Worm (Caenorhabditis elegans) whole organism, L4 larva: ENCODE results near the gene acp-3.

Source experiments
- D1046.2 ChIP-seq: fragments of 200-800 bp; sonication (Bioruptor generic); IDR thresholded peaks from 2 replicates; pipeline ENCODE4 v1.3.6; 2022; ENCODE audit warnings: missing genetic modification characterization, missing compliant biosample characterization
- F26F4.8 ChIP-seq: fragments of 200-800 bp; sonication (Bioruptor generic); conservative IDR thresholded peaks from 2 replicates; pipeline ENCODE4 v1.3.6; 2022; ENCODE audit warnings: missing genetic modification characterization, missing compliant biosample characterization
- F49E8.2 ChIP-seq: sonication (generic microtip); optimal IDR thresholded peaks from 2 replicates; lab custom pipeline; 2016; ENCODE audit warnings: missing compliant biosample characterization, mild to moderate bottlenecking, missing genetic modification characterization, borderline replicate concordance
- T20F7.1 ChIP-seq: fragments of 200-800 bp; sonication (Bioruptor generic); optimal IDR thresholded peaks from 2 replicates; lab custom pipeline; 2018; ENCODE audit warnings: mild to moderate bottlenecking, missing genetic modification characterization, missing compliant biosample characterization
- T26A8.4 ChIP-seq: fragments of 200-800 bp; sonication (Bioruptor generic); IDR thresholded peaks from 2 replicates; pipeline ENCODE4 v1.3.6; 2022; ENCODE audit warnings: missing genetic modification characterization, missing compliant biosample characterization
- Y75B8A.6 ChIP-seq: fragments of 200-800 bp; sonication (Bioruptor generic); IDR thresholded peaks from 2 replicates; pipeline ENCODE4 v1.3.6; 2022; ENCODE audit warnings: missing genetic modification reagents, missing genetic modification characterization, missing compliant biosample characterization
- aha-1 ChIP-seq: fragments of 150-350 bp; peaks from one replicate; lab custom pipeline; 2014; ENCODE audit warnings: missing biosample characterization, missing genetic modification characterization
- ama-1 ChIP-seq: fragments of 150-350 bp; optimal IDR thresholded peaks from 2 replicates; lab custom pipeline; 2014; ENCODE audit warnings: inconsistent platforms, mixed read lengths
- ceh-32 ChIP-seq: sonication (generic microtip); optimal IDR thresholded peaks from 2 replicates; lab custom pipeline; 2016; ENCODE audit warnings: mild to moderate bottlenecking, missing genetic modification characterization, missing compliant biosample characterization; ENCODE audit not compliant: poor library complexity
- daf-16 ChIP-seq, 3 experiments: sonication (generic microtip); optimal IDR thresholded peaks; 2 replicates each; lab custom pipeline; 2016 to 2017; ENCODE audit warnings: missing genetic modification characterization in 3 of 3, missing genetic modification reagents in 3 of 3, mild to moderate bottlenecking in 2 of 3, missing compliant biosample characterization in 2 of 3, missing biosample characterization in 1 of 3, moderate library complexity in 1 of 3
- daf-8 ChIP-seq: fragments of 200-800 bp; sonication (Bioruptor generic); IDR thresholded peaks from 2 replicates; pipeline ENCODE4 v1.3.6; 2022; ENCODE audit warnings: missing genetic modification characterization, missing compliant biosample characterization
- dmd-6 ChIP-seq: fragments of 200-800 bp; sonication (Bioruptor generic); IDR thresholded peaks from 2 replicates; pipeline ENCODE4 v1.3.6; 2022; ENCODE audit warnings: missing genetic modification reagents, missing genetic modification characterization, missing compliant biosample characterization
- dve-1 ChIP-seq: sonication (generic microtip); optimal IDR thresholded peaks from 2 replicates; lab custom pipeline; 2017; ENCODE audit warnings: antibody characterized with exemption, mild to moderate bottlenecking, missing genetic modification characterization, missing compliant biosample characterization; ENCODE audit not compliant: insufficient read depth
- hif-1 ChIP-seq, 2 experiments: sonication (generic microtip); optimal IDR thresholded peaks; 2 replicates each; lab custom pipeline; 2016 to 2017; ENCODE audit warnings: missing compliant biosample characterization in 2 of 2, missing genetic modification characterization in 2 of 2, missing genetic modification reagents in 2 of 2, missing genotype in 2 of 2, mild to moderate bottlenecking in 1 of 2
- hlh-11 ChIP-seq: fragments of 200-800 bp; sonication (Bioruptor generic); optimal IDR thresholded peaks from 2 replicates; lab custom pipeline; 2018; ENCODE audit warnings: mild to moderate bottlenecking, missing genetic modification characterization, missing compliant biosample characterization
- hlh-30 ChIP-seq: sonication (generic microtip); optimal IDR thresholded peaks from 2 replicates; lab custom pipeline; 2017; ENCODE audit warnings: antibody characterized with exemption, mild to moderate bottlenecking, missing genetic modification characterization, missing compliant biosample characterization; ENCODE audit not compliant: insufficient read depth
- lin-1 ChIP-seq: fragments of 200-800 bp; sonication (Bioruptor generic); IDR thresholded peaks from 2 replicates; pipeline ENCODE4 v1.3.6; 2022; ENCODE audit warnings: missing genetic modification reagents, missing genetic modification characterization, missing compliant biosample characterization
- lin-29 ChIP-seq: fragments of 200-800 bp; sonication (Bioruptor generic); IDR thresholded peaks from 2 replicates; pipeline ENCODE4 v1.3.6; 2022; ENCODE audit warnings: missing genetic modification reagents, missing genetic modification characterization, missing compliant biosample characterization
- lin-38 ChIP-seq: fragments of 200-800 bp; sonication (Bioruptor generic); IDR thresholded peaks from 2 replicates; pipeline ENCODE4 v1.3.6; 2022; ENCODE audit warnings: missing genetic modification reagents, missing genetic modification characterization, missing compliant biosample characterization
- lsy-2 ChIP-seq, 2 experiments: fragments of 150-350 bp in 1 of 2; sonication (generic microtip) in 1 of 2; optimal IDR thresholded peaks; 2 replicates each; lab custom pipeline; 2014 to 2017; ENCODE audit warnings: missing biosample characterization in 2 of 2, missing genetic modification characterization in 2 of 2
- madf-5 ChIP-seq, 2 experiments: fragments of 200-800 bp; sonication (Bioruptor generic); IDR thresholded peaks; 2 replicates each; pipeline ENCODE4 v1.3.6; 2022; ENCODE audit warnings: missing compliant biosample characterization in 2 of 2, missing genetic modification characterization in 2 of 2
- madf-9 ChIP-seq: fragments of 200-800 bp; sonication (Bioruptor generic); conservative IDR thresholded peaks from 2 replicates; pipeline ENCODE4 v1.3.6; 2022; ENCODE audit warnings: missing genetic modification reagents, missing genetic modification characterization, missing compliant biosample characterization
- mdl-1 ChIP-seq, 2 experiments: fragments of 150-350 bp in 1 of 2; sonication (generic microtip) in 1 of 2; optimal IDR thresholded peaks; 2 replicates each; lab custom pipeline; 2014 to 2017; ENCODE audit warnings: missing biosample characterization in 2 of 2, missing genetic modification characterization in 2 of 2
- mxl-2 ChIP-seq: fragments of 200-800 bp; sonication (Bioruptor generic); conservative IDR thresholded peaks from 2 replicates; pipeline ENCODE4 v1.3.6; 2022; ENCODE audit warnings: missing genetic modification reagents, missing genetic modification characterization, missing compliant biosample characterization
- mxl-3 ChIP-seq: fragments of 200-800 bp; sonication (Bioruptor generic); optimal IDR thresholded peaks from 2 replicates; lab custom pipeline; 2018; ENCODE audit warnings: mild to moderate bottlenecking, missing genetic modification characterization, missing compliant biosample characterization
- nhr-102 ChIP-seq: sonication (generic microtip); optimal IDR thresholded peaks from 2 replicates; lab custom pipeline; 2016; ENCODE audit warnings: mild to moderate bottlenecking, missing genetic modification characterization, moderate library complexity, missing compliant biosample characterization
- nhr-28 ChIP-seq: fragments of 150-350 bp; optimal IDR thresholded peaks from 2 replicates; lab custom pipeline; 2014; ENCODE audit warnings: missing biosample characterization, missing genetic modification characterization
- nhr-48 ChIP-seq: sonication (generic microtip); optimal IDR thresholded peaks from 2 replicates; lab custom pipeline; 2016; ENCODE audit warnings: mild to moderate bottlenecking, missing genetic modification characterization, missing compliant biosample characterization
- nhr-77 ChIP-seq: fragments of 150-350 bp; optimal IDR thresholded peaks from 2 replicates; lab custom pipeline; 2014; ENCODE audit warnings: missing biosample characterization, missing genetic modification characterization
- pha-4 ChIP-seq, 2 experiments: fragments of 150-350 bp in 1 of 2; fragments of 200-800 bp in 1 of 2; sonication (Bioruptor generic) in 1 of 2; IDR thresholded peaks in 1 of 2; optimal IDR thresholded peaks in 1 of 2; 2 replicates each; pipeline versions ENCODE4 v1.3.6 to Lab custom; 2014 to 2022; ENCODE audit warnings: missing genetic modification characterization in 2 of 2, missing genetic modification reagents in 2 of 2, missing biosample characterization in 1 of 2, missing compliant biosample characterization in 1 of 2
- php-3 ChIP-seq: fragments of 200-800 bp; sonication (Bioruptor generic); IDR thresholded peaks from 2 replicates; pipeline ENCODE4 v1.3.6; 2022; ENCODE audit warnings: missing genetic modification reagents, missing genetic modification characterization, missing compliant biosample characterization
- snpc-1.2 ChIP-seq: fragments of 200-800 bp; sonication (Bioruptor generic); IDR thresholded peaks from 2 replicates; pipeline ENCODE4 v1.3.6; 2022; ENCODE audit warnings: missing genetic modification reagents, missing genetic modification characterization, missing compliant biosample characterization
- tra-1 ChIP-seq: fragments of 200-800 bp; sonication (Bioruptor generic); IDR thresholded peaks from 2 replicates; pipeline ENCODE4 v1.3.6; 2022; ENCODE audit warnings: missing genetic modification reagents, missing genetic modification characterization, missing compliant biosample characterization
- unc-62 ChIP-seq, 3 experiments: fragments of 150-350 bp in 1 of 3; sonication (generic microtip); optimal IDR thresholded peaks in 2 of 3; peaks in 1 of 3; 1 replicate in 1 of 3; 2 replicates in 2 of 3; lab custom pipeline; 2014 to 2017; ENCODE audit warnings: missing biosample characterization in 3 of 3, missing genetic modification characterization in 3 of 3, missing genetic modification reagents in 3 of 3, missing genotype in 1 of 3
- vab-7 ChIP-seq: fragments of 200-800 bp; sonication (Bioruptor generic); IDR thresholded peaks from 2 replicates; pipeline ENCODE4 v1.3.6; 2022; ENCODE audit warnings: missing genetic modification reagents, missing genetic modification characterization, missing compliant biosample characterization
- zfp-3 ChIP-seq: fragments of 200-800 bp; sonication (Bioruptor generic); conservative IDR thresholded peaks from 2 replicates; pipeline ENCODE4 v1.3.6; 2022; ENCODE audit warnings: missing genetic modification reagents, missing genetic modification characterization, missing compliant biosample characterization
- ztf-11 ChIP-seq: fragments of 150-350 bp; optimal IDR thresholded peaks from 2 replicates; lab custom pipeline; 2014; ENCODE audit warnings: missing biosample characterization, missing genetic modification characterization
- ztf-7 ChIP-seq: fragments of 150-350 bp; optimal IDR thresholded peaks from 2 replicates; lab custom pipeline; 2014; ENCODE audit warnings: missing biosample characterization, missing genetic modification characterization

Gene acp-3

DNA sequence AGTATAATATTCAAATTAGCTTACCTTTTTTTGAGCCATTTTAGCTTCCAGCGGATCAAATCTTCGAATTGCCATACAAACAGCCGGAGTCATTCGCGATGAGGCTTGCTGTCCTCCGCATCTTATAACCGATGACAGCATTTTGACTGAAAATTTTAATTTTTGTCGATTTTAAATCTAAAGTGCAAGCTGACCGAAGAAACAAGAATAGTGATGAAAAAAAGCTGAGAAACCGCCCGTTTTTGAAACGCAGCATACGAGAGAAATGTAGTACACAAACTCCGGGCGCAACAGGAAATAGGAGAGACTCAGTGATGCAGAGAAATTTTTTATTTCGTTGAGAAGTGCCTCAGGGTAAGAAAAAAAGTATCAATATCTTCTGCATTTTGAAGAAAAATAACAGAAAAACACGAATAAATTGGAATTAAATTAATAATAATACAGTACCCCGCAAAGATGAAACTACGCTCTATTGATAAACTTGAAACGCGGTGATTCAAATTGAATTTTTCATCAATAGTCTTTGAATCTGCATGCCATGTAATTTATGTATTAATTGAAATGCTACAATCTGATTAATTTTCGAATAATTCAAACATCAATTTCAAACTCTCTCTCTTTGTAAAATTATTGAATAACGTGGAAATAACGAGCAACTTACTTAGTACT is 46.3 kb upstream of the acp-3 start (continued):
- TF ChIP-seq lsy-2 (tag; optimal IDR thresholded peaks at IDR 0.05; lab: Kevin White, UChicago) (peak in 1 of 2 experiments; percentile 82), ztf-7 (tag; lab: Kevin White, UChicago) (no peak), D1046.2 (GFP tag; lab: Robert Waterston, UW) (no peak), T26A8.4 (GFP tag; lab: Robert Waterston, UW) (no peak), mxl-3 (GFP tag; lab: Kevin White, UChicago) (peak; percentile 14), hlh-30 (tag; lab: Kevin White, UChicago) (no peak)

DNA sequence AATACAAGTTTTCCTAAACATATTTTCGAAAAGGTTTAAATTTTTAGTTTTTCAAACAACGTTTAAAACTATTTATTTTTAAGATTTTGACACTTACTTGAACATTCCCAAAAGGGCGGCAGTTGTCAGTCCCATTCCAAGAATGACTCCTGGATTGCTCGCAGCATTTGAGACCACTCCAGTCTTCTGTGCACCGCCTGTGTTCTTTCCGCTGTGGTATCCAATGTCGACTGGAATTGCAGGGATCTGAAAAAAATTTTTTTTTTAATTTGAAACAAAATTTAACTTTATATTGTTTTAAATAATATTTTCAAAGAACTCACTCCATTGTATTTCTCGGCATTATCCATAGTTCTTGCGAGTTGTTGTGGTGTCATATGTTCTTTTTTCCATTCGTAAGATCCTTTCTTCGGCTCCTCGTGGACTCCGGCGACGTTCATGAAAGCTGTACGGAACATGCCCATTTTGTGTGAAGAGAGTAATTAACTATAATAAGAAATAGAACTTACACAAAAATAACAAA is 44.9 kb upstream of the acp-3 start, which contains the start of gene M05D6.5:
M05D6.5 (minus strand) TSS at position 473 of the 523 bp plus-strand sequence.
- TF ChIP-seq pha-4 (GFP tag; IDR thresholded peaks at IDR 0.05; lab: Robert Waterston, UW), result peak; percentile 23; the same call in 1 of the 2 replicates
- no peak for TF ChIP-seq pha-4 (tag; optimal IDR thresholded peaks at IDR 0.05; lab: Kevin White, UChicago)
- peak; percentile 57 for TF ChIP-seq zfp-3 (GFP tag; lab: Robert Waterston, UW)
- TF ChIP-seq vab-7 (GFP tag; lab: Robert Waterston, UW), result peak; percentile 3; the same call in 1 of the 2 replicates
- peak; percentile 14 for TF ChIP-seq ama-1 (lab: Kevin White, UChicago)
- TF ChIP-seq F26F4.8 (GFP tag; lab: Robert Waterston, UW), result no peak
- peak in 1 of 2 experiments; percentile 34 for TF ChIP-seq unc-62 (GFP tag; optimal IDR thresholded peaks at IDR 0.05 in 1 of 2; lab: Kevin White, UChicago)
- no peak for TF ChIP-seq unc-62 (tag; optimal IDR thresholded peaks at IDR 0.05; lab: Kevin White, UChicago)

DNA sequence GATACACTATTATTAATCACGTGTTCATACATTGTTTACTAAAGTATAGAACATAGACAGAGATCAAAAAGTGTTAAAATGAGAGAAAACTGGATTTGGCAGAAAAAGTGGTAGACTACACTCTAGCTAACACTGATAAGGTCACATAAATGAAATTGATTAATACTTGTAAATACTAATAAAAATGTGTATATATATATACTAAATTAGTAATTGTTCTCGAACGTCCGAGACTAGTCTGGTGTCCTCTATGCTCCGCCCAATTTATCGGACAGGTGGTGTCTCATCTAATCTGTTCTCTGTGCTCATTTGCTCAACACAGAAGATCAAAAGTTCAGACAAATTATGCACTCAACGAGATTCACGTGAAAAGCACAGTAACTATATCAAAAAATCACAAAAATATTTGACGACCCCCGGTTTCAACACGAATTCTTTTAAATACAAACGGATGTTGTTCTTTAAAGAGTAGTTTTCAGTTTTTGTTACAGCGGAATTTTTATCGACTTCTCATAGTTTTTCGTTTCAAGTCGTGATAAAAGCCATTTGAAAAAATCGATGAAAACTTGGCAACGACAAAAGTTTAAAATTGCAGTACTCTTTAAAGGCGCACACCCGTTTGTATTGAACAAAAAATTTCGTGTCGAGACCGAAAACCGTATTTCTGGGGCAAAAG is 44.2 kb upstream of the acp-3 start:
- TF ChIP-seq daf-16 (GFP tag; optimal IDR thresholded peaks at IDR 0.05; lab: Kevin White, UChicago), result peak in 1 of 2 experiments; percentile 87
- peak; percentile 70 for TF ChIP-seq daf-16 (tag; optimal IDR thresholded peaks at IDR 0.05; lab: Kevin White, UChicago)
- TF ChIP-seq hlh-30 (tag; lab: Kevin White, UChicago), result peak; percentile 40
- TF ChIP-seq ceh-32 (tag; lab: Kevin White, UChicago), result no peak
- TF ChIP-seq dmd-6, result peak; percentile 72
- no peak for TF ChIP-seq lin-29 (GFP tag; lab: Robert Waterston, UW)
- peak in 1 of 2 experiments; percentile 5 for TF ChIP-seq unc-62 (GFP tag; optimal IDR thresholded peaks at IDR 0.05 in 1 of 2; lab: Kevin White, UChicago)
- TF ChIP-seq unc-62 (tag; optimal IDR thresholded peaks at IDR 0.05; lab: Kevin White, UChicago), result no peak
- TF ChIP-seq daf-8, result no peak
- TF ChIP-seq dve-1 (tag; lab: Kevin White, UChicago), result peak; percentile 11
- no peak for TF ChIP-seq ztf-11 (tag; lab: Kevin White, UChicago)
- peak; percentile 42 for TF ChIP-seq T20F7.1 (GFP tag; lab: Kevin White, UChicago)
- peak in 1 of 2 experiments; percentile 75 for TF ChIP-seq hif-1 (tag; optimal IDR thresholded peaks at IDR 0.05; lab: Kevin White, UChicago)
- TF ChIP-seq nhr-102 (tag; lab: Kevin White, UChicago), result peak; percentile 40
- peak; percentile 47 for TF ChIP-seq php-3 (GFP tag; lab: Robert Waterston, UW)
- no peak for TF ChIP-seq D1046.2 (GFP tag; lab: Robert Waterston, UW)
- TF ChIP-seq hlh-11, result peak; percentile 60
- TF ChIP-seq lsy-2 (tag; optimal IDR thresholded peaks at IDR 0.05; lab: Kevin White, UChicago), result peak in 1 of 2 experiments; percentile 52
- peak; percentile 15; the same call in 1 of the 2 replicates for TF ChIP-seq snpc-1.2 (GFP tag; lab: Robert Waterston, UW)
- 0 out of 2 replicates have a peak, but pooled peaks have one; percentile 23 for TF ChIP-seq tra-1
- TF ChIP-seq F49E8.2 (tag; lab: Kevin White, UChicago), result no peak
- TF ChIP-seq nhr-48, result peak; percentile 56
- peak; percentile 37 for TF ChIP-seq T26A8.4 (GFP tag; lab: Robert Waterston, UW)
- TF ChIP-seq pha-4 (GFP tag; IDR thresholded peaks at IDR 0.05; lab: Robert Waterston, UW), result peak; percentile 27; the same call in 1 of the 2 replicates
- no peak for TF ChIP-seq pha-4 (tag; optimal IDR thresholded peaks at IDR 0.05; lab: Kevin White, UChicago)
- TF ChIP-seq lin-38 (GFP tag; lab: Robert Waterston, UW), result 0 out of 2 replicates have a peak, but pooled peaks have one; percentile 27
- 0 out of 2 replicates have a peak, but pooled peaks have one; percentile 8 for TF ChIP-seq lin-1 (GFP tag; lab: Robert Waterston, UW)
- 0 out of 2 replicates have a peak, but pooled peaks have one; percentile 41 for TF ChIP-seq Y75B8A.6 (GFP tag; lab: Robert Waterston, UW)
- TF ChIP-seq mxl-2, result peak; percentile 83
- TF ChIP-seq mdl-1 (tag; optimal IDR thresholded peaks at IDR 0.05; lab: Kevin White, UChicago), result peak in 1 of 2 experiments; percentile 17
- TF ChIP-seq madf-5 (GFP tag; IDR thresholded peaks at IDR 0.05; lab: Robert Waterston, UW), result peak in 1 of 2 experiments; percentile 11; a peak in 1 of 4 replicates
- TF ChIP-seq nhr-28 (tag; lab: Kevin White, UChicago), result peak; percentile 24
- no peak for TF ChIP-seq madf-9 (GFP tag; lab: Robert Waterston, UW)
- peak; percentile 98 for TF ChIP-seq aha-1 (tag; lab: Kevin White, UChicago)
- TF ChIP-seq nhr-77 (tag; lab: Kevin White, UChicago), result peak; percentile 39
